Worm (Caenorhabditis elegans): Measurements from ENCODE around the gene T05G5.5.
A peak's percentile ranks its signal among the peaks of the same experiment; 100 is the strongest.

Gene T05G5.5

ce11 chrIII:9703747-9704605 is 47.3 kb downstream of the T05G5.5 start (continued):
- TF ChIP-seq pqm-1 (tag; optimal IDR thresholded peaks at IDR 0.05) (no peak), tbx-7 (tag; optimal IDR thresholded peaks at IDR 0.05) (no peak), Y22D7AL.16 (tag; optimal IDR thresholded peaks at IDR 0.05) (no peak), gmeb-2 (tag; optimal IDR thresholded peaks at IDR 0.05) (no peak), zip-5 (tag; optimal IDR thresholded peaks at IDR 0.05) (no peak), dve-1 (tag; optimal IDR thresholded peaks at IDR 0.05) (no peak), ceh-6 (GFP tag; optimal IDR thresholded peaks at IDR 0.05) (no peak), ztf-16 (tag; optimal IDR thresholded peaks at IDR 0.05) (no peak), K02D7.2 (tag; optimal IDR thresholded peaks at IDR 0.05) (no peak), F13H6.1 (tag; optimal IDR thresholded peaks at IDR 0.05) (peak; percentile 21), fkh-10 (GFP tag; optimal IDR thresholded peaks at IDR 0.05) (no peak), eyg-1 (tag; optimal IDR thresholded peaks at IDR 0.05) (no peak), ahr-1 (tag; optimal IDR thresholded peaks at IDR 0.05) (no peak), nhr-232 (tag; optimal IDR thresholded peaks at IDR 0.05) (no peak), pros-1 (tag; optimal IDR thresholded peaks at IDR 0.05) (no peak), ceh-2 (tag; optimal IDR thresholded peaks at IDR 0.05) (peak; percentile 31), ttx-3 (tag; optimal IDR thresholded peaks at IDR 0.05) (no peak), odd-2 (tag; optimal IDR thresholded peaks at IDR 0.05) (no peak), tbx-2 (tag; optimal IDR thresholded peaks at IDR 0.05) (peak; percentile 65), npax-4 (tag; optimal IDR thresholded peaks at IDR 0.05) (no peak), syd-9 (tag; optimal IDR thresholded peaks at IDR 0.05) (peak; percentile 55), ceh-22 (tag; optimal IDR thresholded peaks at IDR 0.05) (no peak), K09A11.1 (tag; optimal IDR thresholded peaks at IDR 0.05; ENCODE audit: insufficient read depth) (no peak), ceh-30 (tag; optimal IDR thresholded peaks at IDR 0.05) (no peak), sox-4 (tag; optimal IDR thresholded peaks at IDR 0.05) (no peak), unc-86 (tag; optimal IDR thresholded peaks at IDR 0.05) (no peak), nfya-1 (tag; optimal IDR thresholded peaks at IDR 0.05) (no peak), pha-4 (tag; optimal IDR thresholded peaks at IDR 0.05) (no peak), unc-55 (GFP tag; optimal IDR thresholded peaks at IDR 0.05) (peak; percentile 54), pat-9 (tag; optimal IDR thresholded peaks at IDR 0.05) (no peak), elt-2 (tag; optimal IDR thresholded peaks at IDR 0.05) (no peak), mec-3 (tag; optimal IDR thresholded peaks at IDR 0.05; ENCODE audit: borderline replicate concordance) (peak; percentile 38), fkh-6 (tag; optimal IDR thresholded peaks at IDR 0.05) (no peak), madf-2 (tag; optimal IDR thresholded peaks at IDR 0.05) (no peak), ceh-34 (tag; optimal IDR thresholded peaks at IDR 0.05) (peak; percentile 54), unc-42 (tag; optimal IDR thresholded peaks at IDR 0.05) (peak; percentile 73), C08G9.2 (tag; optimal IDR thresholded peaks at IDR 0.05) (no peak)

ce11 chrIII:9702665-9703252 is 48.5 kb downstream of the T05G5.5 start:
- TF ChIP-seq ceh-14 (tag; optimal IDR thresholded peaks at IDR 0.05) (peak; percentile 12), elt-4 (tag; optimal IDR thresholded peaks at IDR 0.05) (no peak), ceh-19 (GFP tag; optimal IDR thresholded peaks at IDR 0.05) (no peak), tbx-2 (tag; optimal IDR thresholded peaks at IDR 0.05) (peak; percentile 40), fkh-10 (GFP tag; optimal IDR thresholded peaks at IDR 0.05) (no peak)

Measured in whole organism, late embryonic.